Fruit fly (Drosophila melanogaster): ENCODE data around the gene CG13837.

CG13837 gene

DNA sequence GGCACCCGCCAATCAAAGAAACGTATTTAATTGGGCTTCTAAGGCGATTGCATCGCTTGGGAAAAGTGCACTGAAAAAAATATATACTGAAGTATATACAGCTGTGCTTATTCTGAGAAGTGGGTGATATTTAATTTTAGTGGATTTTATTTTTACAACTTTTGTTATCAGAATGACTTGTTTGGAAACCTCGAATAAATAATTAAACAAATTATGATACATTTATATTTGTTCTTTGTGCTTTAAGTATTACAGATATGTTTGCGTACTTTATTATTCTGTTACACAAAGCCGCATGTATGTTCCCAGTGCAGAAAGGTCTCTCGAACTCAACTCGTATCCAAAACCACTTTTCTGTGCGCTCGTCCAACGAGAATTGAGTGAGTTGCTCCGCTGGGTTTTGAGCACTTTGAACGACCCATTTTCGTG lies 4.9 kb downstream of the CG13837 start:
- TF ChIP-seq CG11617 (GFP tag; optimal IDR thresholded peaks at IDR 0.05) (peak; percentile 51), CG7101 (tag; optimal IDR thresholded peaks at IDR 0.05) (peak; percentile 63), bab1 (GFP tag; optimal IDR thresholded peaks at IDR 0.05) (peak; percentile 11), toe (GFP tag; optimal IDR thresholded peaks at IDR 0.05) (peak; percentile 49), Clk (GFP tag; optimal IDR thresholded peaks at IDR 0.05) (no peak), CG7045 (GFP tag; optimal IDR thresholded peaks at IDR 0.05) (peak; percentile 64), Hr96 (GFP tag; optimal IDR thresholded peaks at IDR 0.05) (peak; percentile 44), Mnt (GFP tag; optimal IDR thresholded peaks at IDR 0.05) (no peak), ovo (GFP tag; optimal IDR thresholded peaks at IDR 0.05) (no peak), CG14711 (tag; optimal IDR thresholded peaks at IDR 0.05) (peak; percentile 30), cic (GFP tag; optimal IDR thresholded peaks at IDR 0.05) (no peak), CG12768 (GFP tag; optimal IDR thresholded peaks at IDR 0.05) (peak; percentile 44), CG1620 (GFP tag; optimal IDR thresholded peaks at IDR 0.05) (no peak), tj (GFP tag; optimal IDR thresholded peaks at IDR 0.05) (no peak), Crg-1 (GFP tag; optimal IDR thresholded peaks at IDR 0.05) (no peak), pad (GFP tag; optimal IDR thresholded peaks at IDR 0.05) (no peak), CG5204 (GFP tag; optimal IDR thresholded peaks at IDR 0.05) (peak; percentile 63), CG33017 (tag; optimal IDR thresholded peaks at IDR 0.05) (peak; percentile 54), kay (GFP tag; ENCODE audit: borderline replicate concordance) (no peak), cnc (optimal IDR thresholded peaks at IDR 0.05) (no peak)

DNA sequence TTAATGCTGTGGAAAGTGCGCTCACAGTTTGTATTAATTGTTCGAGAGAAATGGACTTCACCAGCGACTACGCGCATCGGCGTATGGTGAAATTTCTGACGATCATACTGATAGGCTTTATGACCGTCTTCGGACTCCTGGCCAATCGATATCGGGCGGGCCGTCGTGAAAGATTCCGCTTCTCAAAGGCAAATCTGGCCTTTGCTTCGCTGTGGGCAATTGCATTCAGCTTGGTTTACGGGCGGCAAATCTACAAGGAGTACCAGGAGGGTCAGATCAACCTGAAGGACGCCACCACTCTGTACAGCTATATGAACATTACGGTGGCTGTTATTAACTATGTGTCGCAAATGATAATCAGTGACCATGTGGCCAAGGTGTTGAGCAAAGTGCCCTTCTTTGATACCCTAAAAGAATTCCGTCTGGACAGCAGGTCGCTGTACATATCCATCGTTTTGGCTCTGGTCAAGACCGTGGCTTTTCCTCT lies 7.9 kb downstream of the CG13837 start, which contains the start of gene Gr94a:
Gr94a (plus strand) TSS at position 51 of the 487 bp plus-strand sequence.
- no peak for TF ChIP-seq CG12768 (GFP tag; optimal IDR thresholded peaks at IDR 0.05)
- TF ChIP-seq CG11617 (GFP tag; optimal IDR thresholded peaks at IDR 0.05): no peak
- TF ChIP-seq bab1 (GFP tag; optimal IDR thresholded peaks at IDR 0.05): no peak
- TF ChIP-seq Clk (GFP tag; optimal IDR thresholded peaks at IDR 0.05): no peak
- TF ChIP-seq ovo (GFP tag; optimal IDR thresholded peaks at IDR 0.05): no peak
- TF ChIP-seq CG7101 (tag; optimal IDR thresholded peaks at IDR 0.05): no peak
- TF ChIP-seq Mnt (GFP tag; optimal IDR thresholded peaks at IDR 0.05): no peak
- no peak for TF ChIP-seq pad (GFP tag; optimal IDR thresholded peaks at IDR 0.05)
- TF ChIP-seq CG1620 (GFP tag; optimal IDR thresholded peaks at IDR 0.05): no peak
- no peak for TF ChIP-seq CG33017 (tag; optimal IDR thresholded peaks at IDR 0.05)
- TF ChIP-seq CG14711 (tag; optimal IDR thresholded peaks at IDR 0.05): no peak
- no peak for TF ChIP-seq cnc (optimal IDR thresholded peaks at IDR 0.05)
- no peak for TF ChIP-seq CG7045 (GFP tag; optimal IDR thresholded peaks at IDR 0.05)
- TF ChIP-seq Crg-1 (GFP tag; optimal IDR thresholded peaks at IDR 0.05): no peak
- TF ChIP-seq kay (GFP tag; ENCODE audit: borderline replicate concordance): no peak
- no peak for TF ChIP-seq toe (GFP tag; optimal IDR thresholded peaks at IDR 0.05)
- TF ChIP-seq cic (GFP tag; optimal IDR thresholded peaks at IDR 0.05): no peak
- no peak for TF ChIP-seq CG5204 (GFP tag; optimal IDR thresholded peaks at IDR 0.05)

- TF ChIP-seq toe (GFP tag; optimal IDR thresholded peaks at IDR 0.05) (no peak), pad (GFP tag; optimal IDR thresholded peaks at IDR 0.05) (no peak), Mnt (GFP tag; optimal IDR thresholded peaks at IDR 0.05) (no peak), Clk (GFP tag; optimal IDR thresholded peaks at IDR 0.05) (no peak), CG11617 (GFP tag; optimal IDR thresholded peaks at IDR 0.05) (no peak), CG33017 (tag; optimal IDR thresholded peaks at IDR 0.05) (no peak), bab1 (GFP tag; optimal IDR thresholded peaks at IDR 0.05) (no peak), CG7045 (GFP tag; optimal IDR thresholded peaks at IDR 0.05) (no peak), CG1620 (GFP tag; optimal IDR thresholded peaks at IDR 0.05) (no peak), cnc (optimal IDR thresholded peaks at IDR 0.05) (no peak), Hr96 (GFP tag; optimal IDR thresholded peaks at IDR 0.05) (no peak), Crg-1 (GFP tag; optimal IDR thresholded peaks at IDR 0.05) (no peak), CG5204 (GFP tag; optimal IDR thresholded peaks at IDR 0.05) (no peak)
Measured at dm6 chr3R:23053135-23053730, 9.4 kb downstream of the CG13837 start.

DNA sequence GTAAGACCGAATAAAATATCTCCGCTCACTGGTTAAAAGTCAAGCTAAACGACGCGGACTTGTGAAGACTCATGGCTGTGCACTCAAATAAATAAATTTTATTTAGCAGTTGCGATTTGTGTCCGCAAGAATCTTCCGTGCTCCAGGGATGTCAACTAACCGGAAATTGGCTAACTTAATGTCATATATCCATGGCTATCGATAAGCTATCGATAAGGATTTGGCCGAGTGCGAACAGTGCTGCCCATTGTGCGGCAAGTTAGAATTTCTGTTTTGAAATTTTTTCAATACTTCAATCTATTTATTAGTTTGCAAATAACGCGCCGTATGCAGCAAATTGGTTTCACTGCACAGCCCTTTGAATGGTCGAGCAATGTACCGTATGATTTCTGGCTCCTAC lies 10.1 kb downstream of the CG13837 start, which contains the start of gene p53:
p53 (minus strand) TSS at position 147 of the 400 bp plus-strand sequence.
- peak; percentile 7 for TF ChIP-seq Mnt (GFP tag; optimal IDR thresholded peaks at IDR 0.05)
- no peak for TF ChIP-seq tj (GFP tag; optimal IDR thresholded peaks at IDR 0.05)
- peak; percentile 22 for TF ChIP-seq Hr96 (GFP tag; optimal IDR thresholded peaks at IDR 0.05)
- TF ChIP-seq cic (GFP tag; optimal IDR thresholded peaks at IDR 0.05): no peak
- TF ChIP-seq ovo (GFP tag; optimal IDR thresholded peaks at IDR 0.05): no peak
- no peak for TF ChIP-seq Crg-1 (GFP tag; optimal IDR thresholded peaks at IDR 0.05)
- no peak for TF ChIP-seq cnc (optimal IDR thresholded peaks at IDR 0.05)
- peak; percentile 35 for TF ChIP-seq CG5204 (GFP tag; optimal IDR thresholded peaks at IDR 0.05)
- no peak for TF ChIP-seq kay (GFP tag; ENCODE audit: borderline replicate concordance)
- peak; percentile 49 for TF ChIP-seq CG7101 (tag; optimal IDR thresholded peaks at IDR 0.05)
- TF ChIP-seq CG7045 (GFP tag; optimal IDR thresholded peaks at IDR 0.05): no peak
- peak; percentile 23 for TF ChIP-seq CG1620 (GFP tag; optimal IDR thresholded peaks at IDR 0.05)
- peak; percentile 35 for TF ChIP-seq toe (GFP tag; optimal IDR thresholded peaks at IDR 0.05)
- TF ChIP-seq Clk (GFP tag; optimal IDR thresholded peaks at IDR 0.05): no peak
- TF ChIP-seq bab1 (GFP tag; optimal IDR thresholded peaks at IDR 0.05): peak; percentile 51
- TF ChIP-seq CG12768 (GFP tag; optimal IDR thresholded peaks at IDR 0.05): no peak
- TF ChIP-seq CG11617 (GFP tag; optimal IDR thresholded peaks at IDR 0.05): peak; percentile 33
- no peak for TF ChIP-seq CG33017 (tag; optimal IDR thresholded peaks at IDR 0.05)
- peak; percentile 18 for TF ChIP-seq pad (GFP tag; optimal IDR thresholded peaks at IDR 0.05)
- peak; percentile 51 for TF ChIP-seq CG14711 (tag; optimal IDR thresholded peaks at IDR 0.05)

DNA sequence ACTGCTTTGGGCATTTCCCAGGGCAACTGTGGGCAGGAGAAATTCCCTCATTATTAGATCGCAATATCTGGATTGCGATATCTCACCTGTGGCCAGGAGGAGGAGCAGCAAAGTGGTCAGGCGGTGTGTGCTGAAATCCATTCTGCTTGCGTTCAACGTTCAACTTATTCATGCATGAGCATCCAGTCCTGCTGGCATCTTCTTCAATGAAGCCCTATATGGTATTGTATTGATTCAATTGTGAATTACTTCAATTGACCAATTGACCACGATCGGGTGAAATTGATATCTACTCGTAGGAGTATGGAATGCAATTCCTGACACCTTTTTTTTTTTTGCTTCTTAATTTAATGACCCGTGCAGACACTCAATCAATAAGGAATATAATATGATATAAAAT lies 12.3 kb downstream of the CG13837 start:
- TF ChIP-seq CG11617 (GFP tag; optimal IDR thresholded peaks at IDR 0.05) (no peak), CG7045 (GFP tag; optimal IDR thresholded peaks at IDR 0.05) (no peak), kay (GFP tag; ENCODE audit: borderline replicate concordance) (no peak), Crg-1 (GFP tag; optimal IDR thresholded peaks at IDR 0.05) (no peak), CG7101 (tag; optimal IDR thresholded peaks at IDR 0.05) (no peak), ovo (GFP tag; optimal IDR thresholded peaks at IDR 0.05) (no peak), cic (GFP tag; optimal IDR thresholded peaks at IDR 0.05) (no peak), toe (GFP tag; optimal IDR thresholded peaks at IDR 0.05) (no peak), pad (GFP tag; optimal IDR thresholded peaks at IDR 0.05) (no peak), CG12768 (GFP tag; optimal IDR thresholded peaks at IDR 0.05) (no peak), Hr96 (GFP tag; optimal IDR thresholded peaks at IDR 0.05) (no peak)

Measured in whole organism, adult.